Worm (Caenorhabditis elegans): Measurements from ENCODE around the gene ugt-66.

Gene ugt-66

ce11 chrIII:6216833-6217466, 22.6 kb upstream of the ugt-66 start, which contains the start of gene hot-4:
Gene hot-4, plus strand, starts transcription at chrIII:6217416.
- TF ChIP-seq elt-3 (tag; optimal IDR thresholded peaks at IDR 0.05) (no peak), nhr-76 (tag; optimal IDR thresholded peaks at IDR 0.05) (no peak)

ce11 chrIII:6215943-6216342, 21.6 kb upstream of the ugt-66 start:
- no peak for TF ChIP-seq mml-1 (tag; optimal IDR thresholded peaks at IDR 0.05)
- no peak for TF ChIP-seq ceh-82 (tag; optimal IDR thresholded peaks at IDR 0.05)
- peak; percentile 36 for TF ChIP-seq nhr-23 (tag; optimal IDR thresholded peaks at IDR 0.05)
- peak; percentile 92 for TF ChIP-seq nhr-43 (tag; optimal IDR thresholded peaks at IDR 0.05; ENCODE audit: poor library complexity, severe bottlenecking)
- no peak for TF ChIP-seq ZK546.5 (tag; optimal IDR thresholded peaks at IDR 0.05)
- TF ChIP-seq tbx-2 (tag; optimal IDR thresholded peaks at IDR 0.05): no peak
- peak; percentile 14 for TF ChIP-seq mdl-1 (tag; optimal IDR thresholded peaks at IDR 0.05)

ce11 chrIII:6215476-6215875, 21.1 kb upstream of the ugt-66 start, which contains the start of gene C23G10.11:
Gene C23G10.11, minus strand, starts transcription at chrIII:6215576.
- TF ChIP-seq ZK546.5 (tag; optimal IDR thresholded peaks at IDR 0.05): no peak
- no peak for TF ChIP-seq hmg-11 (tag; optimal IDR thresholded peaks at IDR 0.05)
- no peak for TF ChIP-seq zag-1 (tag; optimal IDR thresholded peaks at IDR 0.05)
- TF ChIP-seq jun-1 (tag; optimal IDR thresholded peaks at IDR 0.05): no peak
- no peak for TF ChIP-seq ztf-4 (tag; optimal IDR thresholded peaks at IDR 0.05)
- no peak for TF ChIP-seq ztf-11 (tag; optimal IDR thresholded peaks at IDR 0.05)
- TF ChIP-seq pqm-1 (tag; optimal IDR thresholded peaks at IDR 0.05): no peak
- no peak for TF ChIP-seq egl-27 (tag; optimal IDR thresholded peaks at IDR 0.05)
- no peak for TF ChIP-seq skn-1 (tag; optimal IDR thresholded peaks at IDR 0.05)
- TF ChIP-seq unc-62 (GFP tag; optimal IDR thresholded peaks at IDR 0.05): no peak
- no peak for TF ChIP-seq R02D3.7 (tag; optimal IDR thresholded peaks at IDR 0.05)
- TF ChIP-seq nhr-237 (tag; optimal IDR thresholded peaks at IDR 0.05): no peak
- TF ChIP-seq lsy-12 (tag; optimal IDR thresholded peaks at IDR 0.05): no peak
- no peak for TF ChIP-seq fkh-10 (GFP tag; optimal IDR thresholded peaks at IDR 0.05)
- no peak for TF ChIP-seq ama-1 (optimal IDR thresholded peaks at IDR 0.05)

- TF ChIP-seq jun-1 (tag; optimal IDR thresholded peaks at IDR 0.05): no peak
- no peak for TF ChIP-seq aly-2 (tag; optimal IDR thresholded peaks at IDR 0.05)
- TF ChIP-seq nhr-12 (tag; optimal IDR thresholded peaks at IDR 0.05): no peak
- TF ChIP-seq egl-5 (tag; optimal IDR thresholded peaks at IDR 0.05): no peak
- no peak for TF ChIP-seq ama-1 (optimal IDR thresholded peaks at IDR 0.05)
- TF ChIP-seq nhr-67 (tag; optimal IDR thresholded peaks at IDR 0.05): no peak
- no peak for TF ChIP-seq nhr-28 (tag; optimal IDR thresholded peaks at IDR 0.05)
- no peak for TF ChIP-seq R02D3.7 (tag; optimal IDR thresholded peaks at IDR 0.05)
- TF ChIP-seq lin-39 (tag; optimal IDR thresholded peaks at IDR 0.05): no peak
- TF ChIP-seq hmg-11 (tag; optimal IDR thresholded peaks at IDR 0.05): no peak
- no peak for TF ChIP-seq elt-3 (tag; optimal IDR thresholded peaks at IDR 0.05)
- TF ChIP-seq snpc-4 (tag; optimal IDR thresholded peaks at IDR 0.05): no peak
- no peak for TF ChIP-seq elt-2 (tag; optimal IDR thresholded peaks at IDR 0.05)
- TF ChIP-seq elt-1 (tag; optimal IDR thresholded peaks at IDR 0.05): no peak
- no peak for TF ChIP-seq ceh-28 (tag; optimal IDR thresholded peaks at IDR 0.05)
- TF ChIP-seq nhr-77 (tag; optimal IDR thresholded peaks at IDR 0.05): no peak
- no peak for TF ChIP-seq ztf-4 (tag; optimal IDR thresholded peaks at IDR 0.05)
- TF ChIP-seq eor-1 (tag; optimal IDR thresholded peaks at IDR 0.05): no peak
- TF ChIP-seq nhr-76 (tag; optimal IDR thresholded peaks at IDR 0.05): no peak
Measured at ce11 chrIII:6213915-6214314, 19.5 kb upstream of the ugt-66 start, which contains the start of gene C23G10.10. Gene C23G10.10, minus strand, starts transcription at chrIII:6214015.

- TF ChIP-seq ceh-82 (tag; optimal IDR thresholded peaks at IDR 0.05): no peak
- no peak for TF ChIP-seq mdl-1 (tag; optimal IDR thresholded peaks at IDR 0.05)
- no peak for TF ChIP-seq elt-2 (tag; optimal IDR thresholded peaks at IDR 0.05)
- no peak for TF ChIP-seq nhr-76 (tag; optimal IDR thresholded peaks at IDR 0.05)
- no peak for TF ChIP-seq jun-1 (tag; optimal IDR thresholded peaks at IDR 0.05)
- TF ChIP-seq snpc-4 (tag; optimal IDR thresholded peaks at IDR 0.05): no peak
- TF ChIP-seq elt-1 (tag; optimal IDR thresholded peaks at IDR 0.05): no peak
- no peak for TF ChIP-seq nhr-23 (tag; optimal IDR thresholded peaks at IDR 0.05)
- no peak for TF ChIP-seq nfya-1 (tag; optimal IDR thresholded peaks at IDR 0.05; ENCODE audit: insufficient read depth)
- TF ChIP-seq unc-39 (tag; optimal IDR thresholded peaks at IDR 0.05): no peak
- TF ChIP-seq nhr-67 (tag; optimal IDR thresholded peaks at IDR 0.05): no peak
- TF ChIP-seq ama-1 (optimal IDR thresholded peaks at IDR 0.05): no peak
- no peak for TF ChIP-seq nhr-12 (tag; optimal IDR thresholded peaks at IDR 0.05)
- TF ChIP-seq daf-12 (tag; optimal IDR thresholded peaks at IDR 0.05): no peak
- no peak for TF ChIP-seq unc-62 (GFP tag; optimal IDR thresholded peaks at IDR 0.05)
- no peak for TF ChIP-seq nhr-11 (tag; optimal IDR thresholded peaks at IDR 0.05)
- TF ChIP-seq fkh-2 (tag; optimal IDR thresholded peaks at IDR 0.05): no peak
Measured at ce11 chrIII:6210215-6210822, 15.9 kb upstream of the ugt-66 start.
